Worm (Caenorhabditis elegans) whole organism, L2 larva: ENCODE data around the gene Y49F6A.11.

Source experiments
- C34F6.9 ChIP-seq: fragments of 150-350 bp; optimal IDR thresholded peaks from 2 replicates; lab custom pipeline; 2014; ENCODE audit warnings: missing biosample characterization, missing genetic modification characterization
- F13H6.1 ChIP-seq: sonication (generic microtip); optimal IDR thresholded peaks from 2 replicates; lab custom pipeline; 2016; ENCODE audit warnings: missing genetic modification characterization, missing compliant biosample characterization
- R02D3.7 ChIP-seq: fragments of 150-350 bp; optimal IDR thresholded peaks from 2 replicates; lab custom pipeline; 2014; ENCODE audit warnings: missing biosample characterization, missing genetic modification characterization
- ama-1 ChIP-seq: fragments of 150-350 bp; optimal IDR thresholded peaks from 2 replicates; lab custom pipeline; 2018; ENCODE audit warnings: inconsistent platforms
- blmp-1 ChIP-seq: sonication (generic microtip); optimal IDR thresholded peaks from 2 replicates; lab custom pipeline; 2017; ENCODE audit warnings: missing genetic modification characterization, mild to moderate bottlenecking, missing compliant biosample characterization, antibody characterized with exemption, moderate library complexity; ENCODE audit not compliant: insufficient read depth
- ceh-82 ChIP-seq: fragments of 150-350 bp; optimal IDR thresholded peaks from 2 replicates; lab custom pipeline; 2014; ENCODE audit warnings: missing biosample characterization, missing genetic modification characterization
- crh-2 ChIP-seq: sonication (generic microtip); optimal IDR thresholded peaks from 2 replicates; lab custom pipeline; 2017; ENCODE audit warnings: missing biosample characterization, missing genetic modification characterization
- dmd-4 ChIP-seq: sonication (generic microtip); optimal IDR thresholded peaks from 2 replicates; lab custom pipeline; 2017; ENCODE audit warnings: missing biosample characterization, missing genetic modification characterization
- egl-27 ChIP-seq: sonication (generic microtip); optimal IDR thresholded peaks from 3 replicates; lab custom pipeline; 2017; ENCODE audit warnings: missing biosample characterization, missing genetic modification reagents, missing genetic modification characterization
- elt-3 ChIP-seq: sonication (generic microtip); optimal IDR thresholded peaks from 2 replicates; lab custom pipeline; 2017; ENCODE audit warnings: missing biosample characterization, missing genetic modification characterization
- fos-1 ChIP-seq: fragments of 150-350 bp; optimal IDR thresholded peaks from 2 replicates; lab custom pipeline; 2014; ENCODE audit warnings: missing biosample characterization, missing genetic modification characterization
- lin-11 ChIP-seq: fragments of 150-350 bp; sonication (generic microtip); optimal IDR thresholded peaks from 2 replicates; lab custom pipeline; 2014; ENCODE audit warnings: missing biosample characterization, missing genetic modification characterization, inconsistent platforms, mixed read lengths
- lin-13 ChIP-seq: fragments of 150-350 bp; optimal IDR thresholded peaks from 2 replicates; lab custom pipeline; 2014; ENCODE audit warnings: missing biosample characterization, missing genetic modification reagents, missing genetic modification characterization
- lin-39 ChIP-seq: fragments of 150-350 bp; optimal IDR thresholded peaks from 2 replicates; lab custom pipeline; 2014; ENCODE audit warnings: missing biosample characterization, missing genetic modification reagents, missing genetic modification characterization
- lsy-2 ChIP-seq, 2 experiments: fragments of 150-350 bp in 1 of 2; sonication (generic microtip) in 1 of 2; optimal IDR thresholded peaks; 2 replicates each; lab custom pipeline; 2014 to 2017; ENCODE audit warnings: missing biosample characterization in 2 of 2, missing genetic modification characterization in 2 of 2
- mab-5 ChIP-seq: fragments of 150-350 bp; optimal IDR thresholded peaks from 2 replicates; lab custom pipeline; 2014; ENCODE audit warnings: missing biosample characterization, missing genetic modification characterization
- mbf-1 ChIP-seq: sonication (generic microtip); optimal IDR thresholded peaks from 2 replicates; lab custom pipeline; 2017; ENCODE audit warnings: missing biosample characterization, missing genetic modification characterization
- nhr-10 ChIP-seq: sonication (generic microtip); optimal IDR thresholded peaks from 2 replicates; lab custom pipeline; 2017; ENCODE audit warnings: missing biosample characterization, missing genetic modification characterization
- nhr-11 ChIP-seq: fragments of 150-350 bp; optimal IDR thresholded peaks from 2 replicates; lab custom pipeline; 2014; ENCODE audit warnings: missing biosample characterization, missing genetic modification characterization
- nhr-12 ChIP-seq: fragments of 150-350 bp; optimal IDR thresholded peaks from 2 replicates; lab custom pipeline; 2014; ENCODE audit warnings: missing biosample characterization, missing genetic modification characterization
- nhr-129 ChIP-seq: fragments of 150-350 bp; optimal IDR thresholded peaks from 2 replicates; lab custom pipeline; 2014; ENCODE audit warnings: missing biosample characterization, missing genetic modification characterization
- nhr-21 ChIP-seq: fragments of 150-350 bp; optimal IDR thresholded peaks from 2 replicates; lab custom pipeline; 2014; ENCODE audit warnings: missing biosample characterization, missing genetic modification characterization
- nhr-23 ChIP-seq: fragments of 150-350 bp; optimal IDR thresholded peaks from 2 replicates; lab custom pipeline; 2014; ENCODE audit warnings: missing biosample characterization, missing genetic modification reagents, missing genetic modification characterization
- nhr-237 ChIP-seq: fragments of 150-350 bp; optimal IDR thresholded peaks from 2 replicates; lab custom pipeline; 2014; ENCODE audit warnings: missing biosample characterization, missing genetic modification characterization
- nhr-25 ChIP-seq: fragments of 150-350 bp; sonication (generic microtip); optimal IDR thresholded peaks from 3 replicates; lab custom pipeline; 2014; ENCODE audit warnings: missing biosample characterization, missing genetic modification characterization
- nhr-6 ChIP-seq: fragments of 150-350 bp; optimal IDR thresholded peaks from 2 replicates; lab custom pipeline; 2014; ENCODE audit warnings: missing biosample characterization, missing genetic modification characterization
- sem-4 ChIP-seq: fragments of 150-350 bp; optimal IDR thresholded peaks from 2 replicates; lab custom pipeline; 2014; ENCODE audit warnings: missing biosample characterization, missing genetic modification reagents, missing genetic modification characterization
- skn-1 ChIP-seq: sonication (generic microtip); optimal IDR thresholded peaks from 2 replicates; lab custom pipeline; 2017; ENCODE audit warnings: missing biosample characterization, missing genetic modification characterization
- sma-3 ChIP-seq: sonication (generic microtip); optimal IDR thresholded peaks from 2 replicates; lab custom pipeline; 2016; ENCODE audit warnings: missing genetic modification reagents, missing genetic modification characterization, missing compliant biosample characterization
- sma-9 ChIP-seq, 2 experiments: fragments of 150-350 bp in 1 of 2; sonication (generic microtip) in 1 of 2; optimal IDR thresholded peaks; 2 replicates each; lab custom pipeline; 2014 to 2016; ENCODE audit warnings: missing genetic modification characterization in 2 of 2, mild to moderate bottlenecking in 1 of 2, missing biosample characterization in 1 of 2, missing compliant biosample characterization in 1 of 2, missing genetic modification reagents in 1 of 2, moderate library complexity in 1 of 2
- unc-39 ChIP-seq: fragments of 150-350 bp; optimal IDR thresholded peaks from 2 replicates; lab custom pipeline; 2014; ENCODE audit warnings: missing biosample characterization, missing genetic modification characterization
- unc-55 ChIP-seq: fragments of 150-350 bp; sonication (generic microtip); optimal IDR thresholded peaks from 3 replicates; lab custom pipeline; 2014; ENCODE audit warnings: missing biosample characterization, missing genetic modification reagents, missing genetic modification characterization
- zag-1 ChIP-seq: fragments of 150-350 bp; optimal IDR thresholded peaks from 2 replicates; lab custom pipeline; 2014; ENCODE audit warnings: missing biosample characterization, missing genetic modification characterization
- ztf-11 ChIP-seq: sonication (generic microtip); optimal IDR thresholded peaks from 2 replicates; lab custom pipeline; 2017; ENCODE audit warnings: missing biosample characterization, missing genetic modification characterization
- ztf-4 ChIP-seq: fragments of 150-350 bp; optimal IDR thresholded peaks from 2 replicates; lab custom pipeline; 2014; ENCODE audit warnings: missing biosample characterization, missing genetic modification characterization

Gene Y49F6A.11

DNA sequence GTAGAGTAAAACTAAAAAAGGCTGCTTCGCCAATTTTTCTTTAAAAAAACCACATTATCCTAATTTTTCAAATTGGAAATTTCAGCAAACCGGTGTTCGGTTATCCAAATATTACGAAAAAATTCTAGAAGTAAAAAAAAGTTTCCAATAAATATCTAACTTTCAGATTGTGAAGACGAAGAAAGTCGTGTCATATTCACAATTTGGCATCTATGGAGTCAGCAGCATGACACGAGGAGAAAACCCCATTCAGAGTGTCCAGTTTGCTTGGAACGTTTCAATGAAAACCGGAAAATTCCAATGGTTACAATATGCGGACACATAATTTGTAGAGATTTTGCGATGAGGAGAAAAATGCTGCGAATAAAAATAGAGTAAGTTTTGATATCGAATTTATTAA, 3.3 kb downstream of the Y49F6A.11 start, which contains the start of gene Y49F6A.12:
Y49F6A.12 (plus strand) TSS at position 301 of the 400 bp plus-strand sequence.
- TF ChIP-seq sem-4: no peak

DNA sequence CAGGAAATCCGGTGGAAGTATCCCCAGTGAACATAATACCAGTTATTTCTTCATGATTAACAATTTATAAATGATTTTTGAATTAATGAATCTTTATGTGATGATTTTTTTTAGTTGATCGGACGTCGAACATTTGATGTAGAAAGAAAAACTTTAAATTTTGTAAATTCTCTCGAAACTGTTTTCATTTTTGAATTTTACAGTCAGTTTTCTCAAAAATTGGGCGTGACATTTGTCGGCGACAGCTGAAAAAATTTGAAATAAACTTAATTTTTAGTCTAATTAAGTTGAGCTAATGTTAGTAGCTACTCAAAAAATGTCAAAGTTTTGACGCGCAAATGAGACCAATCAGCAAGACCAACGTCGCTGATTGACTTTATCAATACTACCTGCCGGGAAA, 15.2 kb downstream of the Y49F6A.11 start, which contains the start of gene srh-60:
srh-60 (plus strand) TSS at position 301 of the 400 bp plus-strand sequence.
- no peak for TF ChIP-seq F13H6.1
- no peak for TF ChIP-seq nhr-21 (tag; lab: Kevin White, UChicago)
- no peak for TF ChIP-seq mbf-1 (tag; lab: Kevin White, UChicago)
- TF ChIP-seq ama-1 (lab: Kevin White, UChicago): no peak
- TF ChIP-seq elt-3 (tag; lab: Kevin White, UChicago): no peak
- TF ChIP-seq ceh-82 (tag; lab: Kevin White, UChicago): no peak
- no peak for TF ChIP-seq nhr-237 (tag; lab: Kevin White, UChicago)
- TF ChIP-seq R02D3.7: no peak
- no peak for TF ChIP-seq zag-1 (tag; lab: Kevin White, UChicago)
- TF ChIP-seq skn-1: no peak
- no peak for TF ChIP-seq crh-2 (tag; lab: Kevin White, UChicago)
- no peak for TF ChIP-seq sem-4
- no peak for TF ChIP-seq nhr-6 (tag; lab: Kevin White, UChicago)
- no peak for TF ChIP-seq lin-13 (GFP tag; lab: Kevin White, UChicago)
- no peak for TF ChIP-seq lin-11 (tag; lab: Kevin White, UChicago)
- TF ChIP-seq egl-27 (tag; lab: Kevin White, UChicago): no peak
- no peak for TF ChIP-seq nhr-129 (tag; lab: Kevin White, UChicago)
- no peak for TF ChIP-seq nhr-23 (tag; lab: Kevin White, UChicago)
- no peak for TF ChIP-seq sma-3

DNA sequence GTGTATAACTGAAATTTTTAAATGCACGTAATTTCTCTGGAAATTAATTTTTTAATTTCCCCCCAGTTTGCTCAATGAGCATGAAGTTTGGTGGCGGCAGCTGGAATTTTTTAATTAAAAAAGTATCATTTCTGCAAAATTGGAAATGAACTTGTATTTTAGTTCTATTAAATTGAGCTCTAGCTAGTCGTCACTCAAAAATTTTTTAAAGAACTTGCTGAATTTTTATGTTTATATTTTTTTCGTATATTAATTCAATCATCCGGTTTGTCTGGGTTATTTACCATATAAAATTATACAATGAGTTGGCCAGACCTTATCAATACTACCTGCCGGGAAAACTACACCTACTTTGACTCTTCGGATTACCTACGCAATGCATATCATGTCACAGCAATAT, 16.9 kb downstream of the Y49F6A.11 start, which contains the start of gene srh-59:
srh-59 (plus strand) TSS at position 301 of the 400 bp plus-strand sequence.
- TF ChIP-seq C34F6.9 (tag; lab: Kevin White, UChicago) (no peak), sma-9 (GFP tag; optimal IDR thresholded peaks at IDR 0.05; lab: Kevin White, UChicago) (no peak), sma-9 (tag; optimal IDR thresholded peaks at IDR 0.05; lab: Kevin White, UChicago) (no peak)

DNA sequence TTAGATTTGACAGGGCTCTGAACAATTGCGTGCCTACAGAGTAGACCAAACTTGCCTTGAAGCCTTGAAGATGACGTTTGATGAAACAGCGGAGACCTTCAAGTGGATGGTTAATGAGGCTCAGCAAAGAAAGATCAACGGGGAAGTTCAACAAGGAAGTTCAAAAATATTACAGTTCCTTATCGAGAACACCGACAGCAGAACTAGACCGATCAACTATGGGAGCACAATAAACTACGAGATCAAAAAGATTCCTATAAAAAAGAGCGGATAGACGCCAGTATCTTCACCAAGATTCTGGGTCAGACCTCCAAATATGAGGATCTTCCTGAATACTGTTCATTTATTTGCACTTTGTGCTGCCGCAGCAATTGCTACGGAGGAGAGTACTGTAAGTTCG, 18.9 kb downstream of the Y49F6A.11 start, which contains the start of gene clec-134:
clec-134 (plus strand) TSS at position 301 of the 400 bp plus-strand sequence.
- TF ChIP-seq ztf-11 (tag; lab: Kevin White, UChicago) (no peak), ama-1 (lab: Kevin White, UChicago) (no peak), lin-39 (tag; lab: Kevin White, UChicago) (no peak), lsy-2 (tag; optimal IDR thresholded peaks at IDR 0.05; lab: Kevin White, UChicago) (no peak), skn-1 (no peak), dmd-4 (no peak), unc-55 (no peak), elt-3 (tag; lab: Kevin White, UChicago) (no peak), C34F6.9 (tag; lab: Kevin White, UChicago) (no peak), mab-5 (no peak), zag-1 (tag; lab: Kevin White, UChicago) (no peak), fos-1 (tag; lab: Kevin White, UChicago) (no peak), sem-4 (no peak), F13H6.1 (no peak), nhr-12 (tag; lab: Kevin White, UChicago) (no peak), lin-11 (tag; lab: Kevin White, UChicago) (no peak), nhr-11 (no peak), blmp-1 (tag; lab: Kevin White, UChicago) (no peak)

DNA sequence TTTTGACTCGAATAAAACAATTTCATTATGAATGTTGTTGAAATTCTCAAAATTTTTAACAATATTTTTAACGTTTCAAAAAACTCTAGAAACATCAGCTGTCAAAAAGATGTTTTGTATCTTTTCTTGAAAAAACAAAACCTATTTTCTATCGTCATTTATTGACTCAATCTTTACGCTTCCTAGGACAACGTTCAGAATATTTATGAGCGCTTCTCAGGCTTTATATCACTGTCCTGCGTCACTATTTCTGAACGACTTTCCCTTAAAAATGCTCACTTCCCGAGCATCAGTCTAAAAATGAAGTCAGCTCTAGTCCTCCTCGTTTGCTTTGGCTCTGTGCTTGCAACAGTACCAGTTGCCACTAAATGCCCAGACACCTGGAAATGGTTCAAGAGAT, 20.5 kb downstream of the Y49F6A.11 start, which contains the start of gene clec-133:
clec-133 (plus strand) TSS at position 301 of the 400 bp plus-strand sequence.
- TF ChIP-seq nhr-25 (tag; lab: Kevin White, UChicago) (no peak), fos-1 (tag; lab: Kevin White, UChicago) (no peak), lin-11 (tag; lab: Kevin White, UChicago) (no peak), nhr-10 (no peak), egl-27 (tag; lab: Kevin White, UChicago) (no peak), ztf-4 (tag; lab: Kevin White, UChicago) (no peak), unc-39 (no peak), zag-1 (tag; lab: Kevin White, UChicago) (no peak), nhr-23 (tag; lab: Kevin White, UChicago) (no peak)
